Worm (Caenorhabditis elegans) whole organism, late embryonic: ENCODE results near the gene F36G9.15.

ENCODE experiments used
- C38D4.7 ChIP-seq: fragments of 200-800 bp; sonication (Bioruptor generic); optimal IDR thresholded peaks from 2 replicates; lab custom pipeline; 2018; ENCODE audit warnings: mild to moderate bottlenecking, missing genetic modification characterization, moderate library complexity, missing compliant biosample characterization
- F13H6.1 ChIP-seq: sonication (generic microtip); optimal IDR thresholded peaks from 2 replicates; lab custom pipeline; 2016; ENCODE audit warnings: missing genetic modification characterization, missing compliant biosample characterization
- K09A11.1 ChIP-seq: sonication (generic microtip); optimal IDR thresholded peaks from 2 replicates; lab custom pipeline; 2017; ENCODE audit warnings: antibody characterized with exemption, mild to moderate bottlenecking, missing genetic modification characterization, missing compliant biosample characterization; ENCODE audit not compliant: insufficient read depth
- T23F11.4 ChIP-seq: fragments of 200-800 bp; sonication (Bioruptor generic); optimal IDR thresholded peaks from 2 replicates; lab custom pipeline; 2018; ENCODE audit warnings: mild to moderate bottlenecking, missing genetic modification characterization, missing compliant biosample characterization
- Y22D7AL.16 ChIP-seq: sonication (generic microtip); optimal IDR thresholded peaks from 2 replicates; lab custom pipeline; 2016; ENCODE audit warnings: missing genetic modification characterization, missing compliant biosample characterization
- ahr-1 ChIP-seq: sonication (generic microtip); optimal IDR thresholded peaks from 2 replicates; lab custom pipeline; 2016; ENCODE audit warnings: missing genetic modification characterization, missing compliant biosample characterization
- ama-1 ChIP-seq: fragments of 150-350 bp; optimal IDR thresholded peaks from 2 replicates; lab custom pipeline; 2014
- ceh-14 ChIP-seq: sonication (generic microtip); optimal IDR thresholded peaks from 2 replicates; lab custom pipeline; 2016; ENCODE audit warnings: missing genotype, missing genetic modification characterization, missing compliant biosample characterization
- ceh-19 ChIP-seq: fragments of 200-800 bp; sonication (Bioruptor generic); optimal IDR thresholded peaks from 2 replicates; lab custom pipeline; 2018; ENCODE audit warnings: mild to moderate bottlenecking, missing genetic modification characterization, missing compliant biosample characterization
- ceh-2 ChIP-seq: sonication (generic microtip); optimal IDR thresholded peaks from 2 replicates; lab custom pipeline; 2016; ENCODE audit warnings: missing genotype, missing genetic modification characterization, missing compliant biosample characterization
- ceh-22 ChIP-seq: sonication (generic microtip); optimal IDR thresholded peaks from 2 replicates; lab custom pipeline; 2017; ENCODE audit warnings: missing biosample characterization, missing genetic modification characterization
- ceh-31 ChIP-seq: sonication (generic microtip); optimal IDR thresholded peaks from 2 replicates; lab custom pipeline; 2016; ENCODE audit warnings: missing genetic modification characterization, missing compliant biosample characterization
- ceh-45 ChIP-seq: fragments of 200-800 bp; sonication (Bioruptor generic); IDR thresholded peaks from 2 replicates; pipeline ENCODE4 v1.3.6; 2022; ENCODE audit warnings: missing genetic modification reagents, missing genetic modification characterization, missing compliant biosample characterization
- ceh-48 ChIP-seq: sonication (generic microtip); optimal IDR thresholded peaks from 2 replicates; lab custom pipeline; 2016; ENCODE audit warnings: missing genetic modification characterization, inconsistent platforms, missing compliant biosample characterization
- ceh-6 ChIP-seq: fragments of 200-800 bp; sonication (Bioruptor generic); optimal IDR thresholded peaks from 2 replicates; lab custom pipeline; 2018; ENCODE audit warnings: mild to moderate bottlenecking, missing genetic modification characterization, missing compliant biosample characterization
- ceh-9 ChIP-seq: sonication (generic microtip); optimal IDR thresholded peaks from 2 replicates; lab custom pipeline; 2016; ENCODE audit warnings: mild to moderate bottlenecking, missing genetic modification characterization, inconsistent platforms, missing compliant biosample characterization
- dmd-4 ChIP-seq: sonication (generic microtip); optimal IDR thresholded peaks from 2 replicates; lab custom pipeline; 2016; ENCODE audit warnings: borderline replicate concordance, missing genetic modification characterization, missing compliant biosample characterization
- elt-2 ChIP-seq: sonication (generic microtip); optimal IDR thresholded peaks from 2 replicates; lab custom pipeline; 2016; ENCODE audit warnings: missing genetic modification reagents, missing genetic modification characterization, missing compliant biosample characterization
- elt-4 ChIP-seq: sonication (generic microtip); optimal IDR thresholded peaks from 2 replicates; lab custom pipeline; 2016; ENCODE audit warnings: missing genetic modification characterization, missing compliant biosample characterization
- fkh-10 ChIP-seq: fragments of 150-350 bp; optimal IDR thresholded peaks from 2 replicates; lab custom pipeline; 2014; ENCODE audit warnings: missing biosample characterization, missing genetic modification reagents, missing genetic modification characterization
- fkh-6 ChIP-seq: sonication (generic microtip); optimal IDR thresholded peaks from 2 replicates; lab custom pipeline; 2016; ENCODE audit warnings: missing genetic modification characterization, missing compliant biosample characterization
- gmeb-2 ChIP-seq: sonication (generic microtip); optimal IDR thresholded peaks from 2 replicates; lab custom pipeline; 2016; ENCODE audit warnings: missing genetic modification characterization, inconsistent platforms, missing compliant biosample characterization
- hlh-15 ChIP-seq: sonication (generic microtip); optimal IDR thresholded peaks from 2 replicates; lab custom pipeline; 2016; ENCODE audit warnings: missing genetic modification characterization, missing compliant biosample characterization
- hlh-6 ChIP-seq: sonication (generic microtip); optimal IDR thresholded peaks from 2 replicates; lab custom pipeline; 2016; ENCODE audit warnings: missing genotype, missing genetic modification characterization, missing compliant biosample characterization
- lim-6 ChIP-seq: sonication (generic microtip); optimal IDR thresholded peaks from 2 replicates; lab custom pipeline; 2016; ENCODE audit warnings: missing genetic modification characterization, missing compliant biosample characterization
- lin-11 ChIP-seq: fragments of 200-800 bp; sonication (Bioruptor generic); optimal IDR thresholded peaks from 2 replicates; lab custom pipeline; 2018; ENCODE audit warnings: mild to moderate bottlenecking, missing genetic modification characterization, missing compliant biosample characterization
- madf-2 ChIP-seq: sonication (generic microtip); optimal IDR thresholded peaks from 2 replicates; lab custom pipeline; 2017; ENCODE audit warnings: missing genetic modification characterization, missing compliant biosample characterization
- mec-3 ChIP-seq: sonication (generic microtip); optimal IDR thresholded peaks from 2 replicates; lab custom pipeline; 2016; ENCODE audit warnings: borderline replicate concordance, missing genetic modification characterization, missing compliant biosample characterization
- nhr-11 ChIP-seq: fragments of 150-350 bp; optimal IDR thresholded peaks from 2 replicates; lab custom pipeline; 2014; ENCODE audit warnings: missing biosample characterization, missing genetic modification characterization
- nhr-232 ChIP-seq: sonication (generic microtip); optimal IDR thresholded peaks from 2 replicates; lab custom pipeline; 2016; ENCODE audit warnings: missing genetic modification characterization, missing compliant biosample characterization
- npax-4 ChIP-seq: sonication (generic microtip); optimal IDR thresholded peaks from 2 replicates; lab custom pipeline; 2016; ENCODE audit warnings: missing genetic modification characterization, missing compliant biosample characterization
- odd-2 ChIP-seq: sonication (generic microtip); optimal IDR thresholded peaks from 2 replicates; lab custom pipeline; 2017; ENCODE audit warnings: antibody characterized with exemption, mild to moderate bottlenecking, missing genetic modification characterization, missing compliant biosample characterization
- pag-3 ChIP-seq: sonication (generic microtip); optimal IDR thresholded peaks from 2 replicates; lab custom pipeline; 2016; ENCODE audit warnings: missing compliant biosample characterization, missing genetic modification characterization, borderline replicate concordance
- pat-9 ChIP-seq: fragments of 200-800 bp; sonication (Bioruptor generic); optimal IDR thresholded peaks from 2 replicates; lab custom pipeline; 2018; ENCODE audit warnings: mild to moderate bottlenecking, missing genetic modification characterization, moderate library complexity, missing compliant biosample characterization
- ref-2 ChIP-seq: sonication (generic microtip); optimal IDR thresholded peaks from 2 replicates; lab custom pipeline; 2016; ENCODE audit warnings: missing genetic modification characterization, missing compliant biosample characterization
- sox-4 ChIP-seq: sonication (generic microtip); optimal IDR thresholded peaks from 2 replicates; lab custom pipeline; 2017; ENCODE audit warnings: mild to moderate bottlenecking, missing genetic modification characterization, inconsistent platforms, missing compliant biosample characterization
- syd-9 ChIP-seq: sonication (generic microtip); optimal IDR thresholded peaks from 2 replicates; lab custom pipeline; 2016; ENCODE audit warnings: mild to moderate bottlenecking, missing genetic modification characterization, moderate library complexity, missing compliant biosample characterization
- tbx-2 ChIP-seq: sonication (generic microtip); optimal IDR thresholded peaks from 2 replicates; lab custom pipeline; 2016; ENCODE audit warnings: missing genetic modification characterization, missing compliant biosample characterization
- unc-55 ChIP-seq: sonication (generic microtip); optimal IDR thresholded peaks from 2 replicates; lab custom pipeline; 2017; ENCODE audit warnings: missing biosample characterization, missing genetic modification reagents, missing genetic modification characterization
- zip-5 ChIP-seq: sonication (generic microtip); optimal IDR thresholded peaks from 2 replicates; lab custom pipeline; 2016; ENCODE audit warnings: missing genetic modification characterization, missing compliant biosample characterization
- ztf-16 ChIP-seq: sonication (generic microtip); optimal IDR thresholded peaks from 2 replicates; lab custom pipeline; 2017; ENCODE audit warnings: missing genetic modification characterization, missing compliant biosample characterization

Gene F36G9.15

ce11 chrV:15974836-15975235 is 13.1 kb downstream of the F36G9.15 start, which contains the start of gene sru-22:
sru-22 (minus strand) TSS chrV:15974936.
- no peak for TF ChIP-seq ceh-2 (tag; lab: Kevin White, UChicago)
- no peak for TF ChIP-seq T23F11.4
- no peak for TF ChIP-seq ceh-14
- no peak for TF ChIP-seq lin-11
- no peak for TF ChIP-seq ztf-16 (tag; lab: Kevin White, UChicago)
- no peak for TF ChIP-seq ama-1 (lab: Kevin White, UChicago)
- TF ChIP-seq dmd-4 = no peak
- no peak for TF ChIP-seq gmeb-2 (tag; lab: Kevin White, UChicago)
- no peak for TF ChIP-seq odd-2
- TF ChIP-seq K09A11.1 (tag; lab: Kevin White, UChicago) = no peak
- no peak for TF ChIP-seq ahr-1 (tag; lab: Kevin White, UChicago)
- no peak for TF ChIP-seq ceh-22 (tag; lab: Kevin White, UChicago)
- TF ChIP-seq npax-4 (tag; lab: Kevin White, UChicago) = no peak
- TF ChIP-seq ceh-31 (tag; lab: Kevin White, UChicago) = no peak
- no peak for TF ChIP-seq ceh-9 (tag; lab: Kevin White, UChicago)

DNA sequence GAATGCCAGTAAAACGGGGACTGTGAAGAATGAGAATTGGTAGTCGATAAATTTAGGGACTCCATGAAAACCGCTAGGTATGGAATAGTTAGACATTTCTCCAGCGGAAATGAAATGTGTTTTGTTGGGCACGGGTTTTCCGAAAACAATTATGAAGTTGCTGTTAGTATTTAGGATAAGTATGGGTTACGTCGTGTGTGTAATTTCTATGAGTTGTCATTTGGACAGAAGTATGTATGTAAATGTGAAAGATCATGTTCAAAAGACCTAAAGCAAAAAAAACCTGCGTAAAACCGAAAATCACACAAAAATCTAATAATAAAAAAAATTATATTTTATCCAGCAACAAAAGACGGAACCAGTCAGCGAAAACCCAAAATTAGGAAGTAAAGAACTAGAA is 15.5 kb downstream of the F36G9.15 start, which contains the start of gene sru-23:
Gene sru-23 (minus strand): TSS at position 101 of the 400 bp plus-strand sequence.
- TF ChIP-seq lim-6 = no peak
- no peak for TF ChIP-seq ceh-22 (tag; lab: Kevin White, UChicago)
- no peak for TF ChIP-seq sox-4
- no peak for TF ChIP-seq tbx-2 (tag; lab: Kevin White, UChicago)

DNA sequence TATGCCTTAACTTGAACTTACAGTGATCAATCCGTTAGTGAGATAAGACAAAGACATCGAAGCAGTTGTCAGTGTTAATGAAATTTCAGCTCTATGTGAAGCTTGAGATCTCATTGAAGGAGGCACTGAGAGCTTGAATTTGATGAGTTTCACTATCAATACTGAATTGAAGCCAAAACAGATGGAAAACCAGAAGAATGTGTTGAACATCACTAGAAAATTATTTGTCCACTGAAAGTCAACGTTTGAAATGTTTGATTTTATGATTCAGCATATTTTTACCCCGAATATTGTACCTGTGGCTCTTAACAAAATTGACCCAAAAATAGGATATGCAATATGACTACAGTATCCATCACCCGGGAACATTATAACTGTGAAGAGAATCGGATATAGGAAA is 17.2 kb downstream of the F36G9.15 start:
- TF ChIP-seq Y22D7AL.16 (tag; lab: Kevin White, UChicago) (no peak), unc-55 (GFP tag; lab: Kevin White, UChicago) (no peak), gmeb-2 (tag; lab: Kevin White, UChicago) (no peak), hlh-15 (tag; lab: Kevin White, UChicago) (no peak), zip-5 (tag; lab: Kevin White, UChicago) (no peak), fkh-6 (no peak), ceh-22 (tag; lab: Kevin White, UChicago) (no peak), fkh-10 (GFP tag; lab: Kevin White, UChicago) (no peak), elt-4 (tag; lab: Kevin White, UChicago) (no peak), syd-9 (tag; lab: Kevin White, UChicago) (no peak), ceh-19 (GFP tag; lab: Kevin White, UChicago) (no peak)
- TF ChIP-seq, all 69 proteins: peak for 0

DNA sequence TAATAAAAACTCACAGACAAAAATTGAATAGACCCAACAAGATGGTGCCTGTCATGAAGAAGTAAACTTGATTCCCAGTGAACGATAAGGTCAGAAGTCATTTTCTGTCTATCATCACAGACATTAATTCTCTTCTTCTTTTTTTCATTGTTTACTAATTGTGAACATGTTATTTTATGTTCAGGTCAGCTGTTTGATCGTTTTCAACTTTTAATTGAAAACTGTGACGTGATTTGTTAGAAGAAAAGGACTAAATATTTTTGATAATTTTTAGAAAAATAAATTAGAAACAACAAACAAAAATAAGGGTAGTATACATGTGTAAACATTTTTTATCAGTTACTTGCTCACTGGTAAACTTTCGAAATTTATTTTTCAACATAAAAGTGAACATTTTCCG is 18.3 kb downstream of the F36G9.15 start, which contains the start of gene F36G9.7:
Gene F36G9.7 (minus strand): TSS at position 101 of the 400 bp plus-strand sequence.
- TF ChIP-seq nhr-11 (tag; lab: Kevin White, UChicago) (no peak), ceh-45 (GFP tag; lab: Robert Waterston, UW) (no peak), ceh-6 (GFP tag; lab: Kevin White, UChicago) (no peak), K09A11.1 (tag; lab: Kevin White, UChicago) (no peak), pag-3 (no peak), fkh-6 (no peak), nhr-232 (tag; lab: Kevin White, UChicago) (no peak)
- TF ChIP-seq, all 69 proteins: peak for 0

DNA sequence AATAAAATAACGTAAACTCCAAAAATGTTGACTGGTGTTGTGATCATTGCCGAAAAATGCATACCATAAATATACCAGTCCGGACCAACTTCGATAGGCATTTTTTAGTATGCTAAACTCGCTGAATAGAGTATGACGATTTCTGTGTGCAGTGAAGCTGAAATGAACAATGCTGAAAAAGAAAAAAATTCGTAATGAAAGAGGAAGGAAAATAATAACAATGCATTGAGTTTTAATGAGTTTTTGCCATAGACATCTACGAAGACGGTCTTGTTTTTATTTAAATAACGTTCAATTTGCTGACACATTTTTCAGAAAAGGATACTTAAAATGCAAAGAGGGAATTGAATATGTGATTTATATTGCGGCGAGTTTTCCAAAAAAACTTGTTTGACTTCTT is 20.4 kb downstream of the F36G9.15 start, which contains the start of gene sri-1:
Gene sri-1 (minus strand): TSS at position 101 of the 400 bp plus-strand sequence.
- TF ChIP-seq ceh-19 (GFP tag; lab: Kevin White, UChicago) = no peak
- no peak for TF ChIP-seq ref-2
- no peak for TF ChIP-seq madf-2
- no peak for TF ChIP-seq nhr-11 (tag; lab: Kevin White, UChicago)
- TF ChIP-seq lim-6 = no peak
- no peak for TF ChIP-seq mec-3 (tag; lab: Kevin White, UChicago)
- no peak for TF ChIP-seq ceh-22 (tag; lab: Kevin White, UChicago)
- TF ChIP-seq C38D4.7 = no peak
- TF ChIP-seq F13H6.1 = no peak
- no peak for TF ChIP-seq elt-2 (tag; lab: Kevin White, UChicago)
- no peak for TF ChIP-seq hlh-6 (tag; lab: Kevin White, UChicago)
- no peak for TF ChIP-seq ceh-48 (tag; lab: Kevin White, UChicago)
- TF ChIP-seq pat-9 = no peak
